Fruit fly (Drosophila melanogaster): Measurements from ENCODE around the gene loh.

Gene loh

dm6 chr2L:10474268-10474678, 31.9 kb downstream of the loh start, which contains the start of gene RluA-1 (continued):
- TF ChIP-seq CG15073 (GFP tag; optimal IDR thresholded peaks at IDR 0.05) (peak; percentile 91), CG15601 (tag; optimal IDR thresholded peaks at IDR 0.05) (peak; percentile 99), lmd (GFP tag; IDR thresholded peaks at IDR 0.05) (peak; percentile 99), Doc3 (GFP tag; IDR thresholded peaks at IDR 0.05; ENCODE audit: partially characterized antibody) (peak; percentile 56; the same call in 2 of the 3 replicates), Dbx (GFP tag; IDR thresholded peaks at IDR 0.05) (peak; percentile 90), CG4707 (GFP tag; optimal IDR thresholded peaks at IDR 0.05) (peak; percentile 99), Usf (GFP tag; optimal IDR thresholded peaks at IDR 0.05) (peak; percentile 96), CTCF (GFP tag; optimal IDR thresholded peaks at IDR 0.05) (peak; percentile 79), NC2β (GFP tag; optimal IDR thresholded peaks at IDR 0.05) (peak; percentile 95), CG11085 (GFP tag; IDR thresholded peaks at IDR 0.05) (peak; percentile 98), pros (GFP tag; optimal IDR thresholded peaks at IDR 0.05) (peak; percentile 80), Adf1 (GFP tag; IDR thresholded peaks at IDR 0.05) (peak; percentile 90), CG10274 (GFP tag; optimal IDR thresholded peaks at IDR 0.05) (peak; percentile 92), CG8944 (GFP tag; optimal IDR thresholded peaks at IDR 0.05) (peak; percentile 88), exex (tag; optimal IDR thresholded peaks at IDR 0.05) (peak; percentile 92), CG18619 (GFP tag; optimal IDR thresholded peaks at IDR 0.05) (peak; percentile 99), CG1603 (tag; optimal IDR thresholded peaks at IDR 0.05) (peak; percentile 97), CG4617 (GFP tag; optimal IDR thresholded peaks at IDR 0.05; ENCODE audit: borderline replicate concordance) (peak; percentile 99), CG13296 (GFP tag; optimal IDR thresholded peaks at IDR 0.05) (peak; percentile 99), CG15514 (GFP tag; optimal IDR thresholded peaks at IDR 0.05) (peak; percentile 95), sim (GFP tag; IDR thresholded peaks at IDR 0.05) (peak; percentile 99), CG18599 (GFP tag; optimal IDR thresholded peaks at IDR 0.05) (peak; percentile 99), twi (tag; optimal IDR thresholded peaks at IDR 0.05) (peak; percentile 99), run (tag; optimal IDR thresholded peaks at IDR 0.05) (peak; percentile 99), Asciz (GFP tag; optimal IDR thresholded peaks at IDR 0.05) (peak; percentile 99), CG11723 (GFP tag; optimal IDR thresholded peaks at IDR 0.05) (peak; percentile 99), tna (GFP tag; IDR thresholded peaks at IDR 0.05; ENCODE audit: partially characterized antibody) (peak; percentile 76), bowl (GFP tag; IDR thresholded peaks at IDR 0.05) (peak; percentile 99), Xrp1 (GFP tag; IDR thresholded peaks at IDR 0.05) (peak; percentile 100), eyg (GFP tag; optimal IDR thresholded peaks at IDR 0.05) (peak; percentile 79), kni (GFP tag; optimal IDR thresholded peaks at IDR 0.05) (peak; percentile 94), CG12659 (GFP tag; optimal IDR thresholded peaks at IDR 0.05) (peak; percentile 100), Rfx (GFP tag; IDR thresholded peaks at IDR 0.05) (peak; percentile 99), CG16813 (GFP tag; IDR thresholded peaks at IDR 0.05; ENCODE audit: partially characterized antibody) (no peak; the same call in none of the 3 replicates), Hr39 (optimal IDR thresholded peaks at IDR 0.05) (no peak), stc (GFP tag; IDR thresholded peaks at IDR 0.05) (peak; percentile 100), Hsf (GFP tag; optimal IDR thresholded peaks at IDR 0.05) (peak; percentile 98), CG31441 (GFP tag; IDR thresholded peaks at IDR 0.05) (peak; percentile 99), Elba2 (GFP tag; optimal IDR thresholded peaks at IDR 0.05) (peak; percentile 94), cad (GFP tag; optimal IDR thresholded peaks at IDR 0.05) (no peak), dm (GFP tag; optimal IDR thresholded peaks at IDR 0.05) (peak; percentile 85), bcd (GFP tag; optimal IDR thresholded peaks at IDR 0.05) (peak; percentile 99), wek (GFP tag; optimal IDR thresholded peaks at IDR 0.05) (peak; percentile 96), Lim3 (GFP tag; IDR thresholded peaks at IDR 0.05) (peak; percentile 96), CG16863 (GFP tag; optimal IDR thresholded peaks at IDR 0.05) (peak; percentile 91), lilli (GFP tag; optimal IDR thresholded peaks at IDR 0.05) (peak; percentile 98), en (GFP tag; optimal IDR thresholded peaks at IDR 0.05) (peak; percentile 89), ab (GFP tag; optimal IDR thresholded peaks at IDR 0.05) (peak; percentile 92), D19B (GFP tag; optimal IDR thresholded peaks at IDR 0.05) (peak; percentile 95), Antp (GFP tag; optimal IDR thresholded peaks at IDR 0.05) (peak; percentile 88), ewg (GFP tag; optimal IDR thresholded peaks at IDR 0.05) (peak; percentile 99)
